Worm (Caenorhabditis elegans) whole organism, dauer: ENCODE results near the gene Y75B8A.34.
"Not testable (repeated sequence)": the region's sequence is repeated elsewhere in the genome, so short reads cannot be mapped to it uniquely, and the experiment has no call there.

Experiments
- unc-62 ChIP-seq: sonication (generic microtip); optimal IDR thresholded peaks from 2 replicates; lab custom pipeline; 2017; ENCODE audit warnings: missing biosample characterization, missing genetic modification reagents, missing genetic modification characterization

The Y75B8A.34 gene

DNA sequence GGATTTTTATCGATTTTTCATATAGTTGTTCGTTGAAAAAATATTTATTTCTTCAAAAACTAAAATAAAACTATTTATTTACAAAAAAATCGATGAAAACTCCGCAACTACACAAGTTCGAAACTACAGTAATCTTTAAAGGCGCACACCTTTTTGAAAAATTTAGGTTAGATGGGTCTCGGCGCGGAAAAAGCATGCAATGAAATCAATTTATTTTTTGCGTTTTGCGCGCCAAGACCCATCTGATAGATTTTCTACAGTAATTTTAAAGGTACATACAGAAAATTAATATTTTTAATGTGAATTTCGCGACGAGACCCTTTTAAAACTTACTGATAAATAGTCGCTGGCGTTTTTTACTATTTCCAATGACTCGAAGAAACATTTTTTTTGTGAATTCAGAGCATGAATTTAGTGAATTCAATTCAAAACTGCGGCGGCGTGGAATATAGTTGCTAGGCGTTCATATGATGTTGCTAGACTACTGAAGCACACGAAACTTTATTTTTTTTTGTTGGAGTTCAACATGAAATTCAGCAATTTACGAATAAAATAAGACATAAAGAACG lies 7.7 kb downstream of the Y75B8A.34 start, which contains the start of gene Y75B8A.33:
TSS of gene Y75B8A.33 (minus strand) at position 385 of the 569 bp plus-strand sequence.
- TF ChIP-seq unc-62 (GFP tag; lab: Kevin White, UChicago) = no peak

DNA sequence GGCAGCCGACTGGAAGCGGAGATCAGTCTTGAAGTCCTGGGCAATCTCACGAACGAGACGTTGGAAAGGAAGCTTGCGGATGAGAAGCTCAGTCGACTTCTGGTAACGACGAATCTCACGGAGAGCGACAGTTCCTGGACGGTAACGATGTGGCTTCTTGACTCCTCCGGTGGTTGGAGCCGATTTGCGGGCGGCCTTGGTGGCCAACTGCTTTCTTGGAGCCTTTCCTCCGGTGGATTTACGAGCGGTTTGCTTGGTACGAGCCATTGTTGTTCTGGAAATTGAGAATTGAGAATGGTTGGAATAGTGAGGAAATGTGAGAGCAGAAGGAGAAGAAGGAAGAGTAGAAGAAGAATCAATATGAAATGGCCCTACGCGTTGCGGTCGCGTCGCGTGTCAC lies 8.5 kb downstream of the Y75B8A.34 start:
- TF ChIP-seq unc-62 (GFP tag; lab: Kevin White, UChicago) = no peak

DNA sequence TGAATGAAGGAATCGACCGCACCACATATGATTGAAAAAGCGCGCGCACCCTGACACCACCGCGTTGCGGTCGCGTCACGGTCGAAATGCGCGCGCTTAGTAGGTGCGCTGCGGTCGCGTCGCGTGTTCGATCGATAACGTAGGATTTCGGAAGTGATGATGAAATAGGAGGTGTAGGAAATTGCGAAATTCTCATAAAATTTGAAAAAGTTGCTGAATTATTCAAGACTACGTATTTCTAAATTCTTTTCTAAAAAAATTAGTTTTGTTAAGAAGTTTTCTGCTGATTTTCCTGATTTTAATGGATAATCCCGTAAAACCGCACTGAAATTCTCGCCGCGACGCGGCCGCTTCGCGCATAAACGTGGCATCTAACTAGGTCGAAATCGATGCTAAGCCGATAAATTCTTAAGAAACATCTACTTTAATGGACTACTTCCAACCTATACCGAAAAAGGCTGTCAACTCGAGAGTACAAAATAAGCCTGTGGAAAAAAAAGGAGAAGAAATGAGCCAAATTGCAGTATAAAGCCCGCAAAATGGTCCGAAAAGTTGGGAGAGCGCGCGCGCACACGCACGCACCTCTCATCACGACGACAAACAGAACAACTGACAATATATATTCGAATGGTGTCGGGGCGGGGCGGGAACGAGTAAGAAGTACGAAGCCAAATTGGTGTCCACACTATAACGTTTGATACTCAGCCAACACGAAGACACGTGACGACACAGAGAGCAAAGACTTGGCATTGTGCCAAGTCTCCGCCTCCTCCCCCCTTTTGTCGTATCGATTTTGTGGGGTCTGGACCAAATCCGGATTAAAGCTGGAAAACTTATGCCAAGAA lies 9.3 kb downstream of the Y75B8A.34 start, which contains the start of gene his-72:
TSS of gene his-72 (minus strand) at position 589 of the 845 bp plus-strand sequence.
- no peak for TF ChIP-seq unc-62 (GFP tag; lab: Kevin White, UChicago)

DNA sequence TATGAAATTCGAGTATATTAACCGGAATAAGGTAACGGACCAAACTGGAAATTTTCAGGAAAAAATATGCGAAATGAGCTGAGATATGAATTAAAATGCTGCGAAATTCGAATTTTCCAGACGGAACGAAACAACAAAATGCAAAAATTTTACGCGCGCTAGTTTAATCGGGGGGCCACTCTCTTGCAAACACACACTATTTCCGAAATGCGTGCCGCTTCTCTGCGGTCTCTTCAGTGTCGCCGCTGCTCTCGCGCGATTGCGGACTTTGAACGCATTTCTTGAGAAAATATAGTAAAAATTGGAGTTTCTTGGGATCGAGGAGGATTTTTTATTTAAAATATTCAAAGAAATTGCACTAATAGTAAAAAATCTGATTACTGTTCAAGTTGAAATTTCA lies 10.1 kb downstream of the Y75B8A.34 start:
- TF ChIP-seq unc-62 (GFP tag; lab: Kevin White, UChicago) = no peak

DNA sequence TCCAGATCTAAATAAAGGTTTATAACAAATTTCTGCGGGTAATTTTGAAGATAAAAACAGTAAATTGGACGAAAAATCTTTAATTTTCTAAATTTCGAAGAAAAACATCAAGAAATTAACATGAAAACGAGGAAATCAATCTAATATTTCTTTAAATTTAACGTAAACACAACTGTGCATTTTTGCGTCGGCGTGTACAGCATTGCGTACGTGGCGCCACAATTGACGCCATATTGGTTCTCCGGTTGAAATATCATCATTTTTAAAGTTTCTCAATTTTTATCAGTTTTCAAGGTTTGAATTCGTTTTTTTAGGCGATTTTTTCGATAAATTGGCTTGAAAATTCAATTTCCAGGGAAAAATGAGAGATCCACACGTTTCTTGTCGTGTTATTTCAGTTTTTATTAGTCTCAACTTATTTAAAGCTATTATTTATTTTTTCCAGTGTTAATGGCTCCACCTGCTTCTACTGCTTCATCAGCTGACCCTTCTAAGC lies 10.7 kb downstream of the Y75B8A.34 start, which contains the start of gene rpt-6:
TSS of gene rpt-6 (plus strand) at position 446 of the 496 bp plus-strand sequence.
- no peak for TF ChIP-seq unc-62 (GFP tag; lab: Kevin White, UChicago)

DNA sequence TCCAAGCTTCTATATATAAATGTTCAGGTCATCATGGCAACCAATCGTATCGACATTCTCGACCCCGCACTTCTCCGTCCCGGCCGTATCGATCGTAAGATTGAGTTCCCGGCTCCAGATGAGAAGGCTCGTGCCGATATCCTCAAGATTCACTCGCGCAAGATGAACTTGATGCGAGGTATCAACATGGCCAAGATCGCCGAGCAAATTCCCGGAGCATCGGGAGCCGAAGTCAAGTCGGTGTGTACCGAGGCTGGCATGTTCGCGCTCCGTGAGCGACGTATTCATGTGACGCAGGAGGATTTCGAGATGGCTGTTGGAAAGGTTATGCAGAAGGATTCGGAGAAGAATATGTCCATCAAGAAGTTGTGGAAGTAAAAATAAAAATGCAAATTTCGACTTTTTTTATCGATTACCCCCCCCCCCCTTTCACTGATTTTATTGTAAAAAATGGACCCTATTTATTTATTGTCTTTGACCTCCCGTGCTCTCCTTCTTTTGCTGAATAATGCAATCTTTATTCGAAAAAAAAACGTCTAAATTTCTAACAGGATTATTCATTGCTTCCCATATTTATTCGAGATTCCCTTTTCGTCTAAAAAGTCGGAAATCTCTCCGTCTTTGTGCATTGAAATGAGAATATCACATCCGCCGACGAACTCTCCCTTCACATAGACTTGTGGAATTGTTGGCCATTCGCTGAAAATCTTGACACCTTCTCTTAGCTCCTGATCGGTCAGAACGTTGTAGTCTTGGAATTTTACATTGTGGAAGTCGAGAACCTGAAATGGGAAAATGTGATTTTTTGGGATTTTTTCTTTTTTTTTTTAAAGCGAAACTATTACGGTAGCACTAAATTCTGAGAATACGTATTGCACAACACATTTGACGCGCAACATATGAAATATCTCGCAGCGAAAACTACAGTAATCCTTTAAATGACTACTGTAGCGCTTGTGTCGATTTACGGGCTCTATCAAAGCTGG lies 13.0 kb downstream of the Y75B8A.34 start:
- TF ChIP-seq unc-62 (GFP tag; lab: Kevin White, UChicago) = no peak

DNA sequence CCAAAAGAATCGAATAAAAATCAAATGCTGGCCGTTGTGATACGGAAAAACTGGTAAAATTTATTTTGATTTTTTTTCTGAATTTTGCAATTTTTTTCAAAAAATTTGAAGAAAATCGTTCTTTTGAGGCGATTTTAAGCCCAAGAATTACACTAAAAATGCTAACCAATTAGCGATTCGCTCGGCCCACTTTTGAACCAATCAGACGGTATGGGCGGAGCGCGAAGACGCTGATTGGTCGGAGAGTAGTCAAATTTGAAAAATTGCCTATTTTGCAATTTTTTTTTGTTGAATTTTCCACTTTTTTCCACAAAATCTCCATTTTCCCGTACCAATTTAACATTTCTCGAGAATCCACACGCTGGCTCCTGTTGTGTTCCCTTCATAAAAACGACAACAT lies 13.9 kb downstream of the Y75B8A.34 start:
- TF ChIP-seq unc-62 (GFP tag; lab: Kevin White, UChicago) = no peak

DNA sequence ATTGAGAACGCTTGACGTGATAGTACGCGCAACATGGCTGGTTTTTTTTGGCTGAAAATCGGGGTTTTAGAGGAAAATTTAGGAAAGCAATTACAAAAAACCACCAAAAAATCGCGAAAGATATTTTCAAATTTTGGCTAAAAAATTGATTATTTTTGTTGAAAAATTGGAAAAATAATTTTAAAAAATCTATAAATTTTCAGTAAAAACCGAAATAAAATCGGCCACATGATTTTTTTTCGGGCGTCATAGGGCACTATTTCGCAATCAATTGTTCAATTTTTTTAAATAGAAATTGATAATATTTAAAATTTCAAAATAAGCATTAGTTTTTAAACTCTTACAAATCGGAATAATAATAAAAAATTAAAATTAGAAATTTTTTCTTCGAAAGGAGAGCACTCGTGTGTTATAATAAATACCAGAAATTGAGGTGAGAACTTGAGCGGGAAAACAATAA lies 14.5 kb downstream of the Y75B8A.34 start, which contains the start of gene glrx-5:
TSS of gene glrx-5 (minus strand) at position 51 of the 460 bp plus-strand sequence.
- no peak for TF ChIP-seq unc-62 (GFP tag; lab: Kevin White, UChicago)

DNA sequence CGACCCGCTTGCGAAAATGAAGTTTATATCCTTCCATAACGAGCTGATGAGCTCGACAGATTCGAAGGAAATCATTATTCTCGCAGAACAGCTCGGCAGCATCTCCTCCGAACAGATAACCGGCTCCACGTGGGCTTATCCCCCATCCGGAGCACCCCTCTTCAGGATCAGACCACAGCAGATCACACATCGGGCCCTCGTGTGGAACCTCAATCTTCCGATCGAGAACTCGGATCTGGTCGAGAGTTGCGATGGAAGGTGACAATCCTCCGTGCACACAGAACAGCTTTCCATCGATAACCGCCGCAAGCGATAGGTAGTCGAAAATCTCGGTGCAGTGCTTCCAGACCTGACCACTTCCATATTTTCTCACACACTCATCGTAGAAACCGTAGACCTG lies 16.2 kb downstream of the Y75B8A.34 start:
- TF ChIP-seq unc-62 (GFP tag; lab: Kevin White, UChicago) = no peak

DNA sequence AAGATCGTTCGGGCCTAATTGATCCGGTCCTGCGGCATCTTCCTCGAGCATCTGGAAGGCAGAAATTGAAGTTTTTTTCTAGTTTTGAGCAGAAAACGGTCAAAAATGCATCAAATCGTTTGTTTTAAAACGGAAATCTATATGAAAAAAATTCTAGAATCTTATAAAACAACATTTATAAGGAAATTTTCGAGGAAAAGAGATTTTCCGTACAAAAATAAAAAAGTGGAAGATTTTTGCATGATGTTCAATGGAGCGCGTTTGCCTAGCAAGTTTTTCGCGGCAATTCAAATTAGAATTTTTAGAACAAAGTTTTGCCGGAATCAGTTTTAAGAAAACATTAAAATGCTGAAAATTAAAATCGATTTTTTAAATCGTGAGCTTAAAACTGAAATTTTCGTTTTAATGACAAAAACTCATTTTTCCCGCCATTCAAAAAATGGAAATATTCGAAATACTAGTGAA lies 17.9 kb downstream of the Y75B8A.34 start, which contains the start of gene pph-4.2:
TSS of gene pph-4.2 (minus strand) at position 51 of the 465 bp plus-strand sequence.
- TF ChIP-seq unc-62 (GFP tag; lab: Kevin White, UChicago) = no peak

DNA sequence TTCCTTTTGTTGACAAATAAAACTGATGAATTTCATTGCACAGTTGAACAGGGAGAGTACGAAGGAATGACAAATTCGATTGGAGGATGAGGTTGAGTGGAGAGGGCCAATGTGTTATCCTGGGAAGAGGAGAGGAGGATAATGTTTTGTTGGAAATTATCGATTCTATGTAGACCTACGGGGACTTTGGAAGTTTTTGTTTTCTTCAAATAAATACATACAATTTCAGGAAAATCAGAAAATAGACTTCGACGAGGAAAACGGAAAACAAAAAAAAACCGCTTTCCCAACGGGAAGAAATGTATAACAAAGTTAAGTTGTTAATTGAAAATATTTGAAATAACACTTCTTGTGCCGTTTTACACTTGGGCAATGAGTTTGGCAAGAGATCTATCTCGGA lies 24.3 kb downstream of the Y75B8A.34 start, which contains the start of gene Y49E10.4:
TSS of gene Y49E10.4 (minus strand) at position 101 of the 400 bp plus-strand sequence.
- not testable (repeated sequence) for TF ChIP-seq unc-62 (GFP tag; lab: Kevin White, UChicago)

DNA sequence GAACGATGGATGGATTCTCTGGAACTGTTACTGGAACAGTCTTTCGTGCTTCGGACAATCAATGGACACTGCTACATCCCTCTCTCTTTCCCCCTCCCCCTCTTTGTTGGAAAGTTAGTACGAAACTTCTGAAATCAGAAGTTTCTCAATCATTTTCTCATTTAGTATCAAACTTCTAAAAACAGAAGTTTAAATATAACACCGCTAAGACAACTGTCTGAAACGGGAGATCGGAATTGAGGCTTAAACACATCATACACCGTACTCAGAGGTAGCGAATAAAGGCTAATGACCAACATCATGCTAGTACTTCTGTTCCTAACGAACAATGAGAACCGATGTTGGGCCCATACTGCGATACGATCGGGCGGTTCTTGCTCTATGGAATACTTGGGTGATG lies 27.2 kb downstream of the Y75B8A.34 start, which contains the start of gene Y49E10.30:
TSS of gene Y49E10.30 (plus strand) at position 301 of the 400 bp plus-strand sequence.
- not testable (repeated sequence) for TF ChIP-seq unc-62 (GFP tag; lab: Kevin White, UChicago)

DNA sequence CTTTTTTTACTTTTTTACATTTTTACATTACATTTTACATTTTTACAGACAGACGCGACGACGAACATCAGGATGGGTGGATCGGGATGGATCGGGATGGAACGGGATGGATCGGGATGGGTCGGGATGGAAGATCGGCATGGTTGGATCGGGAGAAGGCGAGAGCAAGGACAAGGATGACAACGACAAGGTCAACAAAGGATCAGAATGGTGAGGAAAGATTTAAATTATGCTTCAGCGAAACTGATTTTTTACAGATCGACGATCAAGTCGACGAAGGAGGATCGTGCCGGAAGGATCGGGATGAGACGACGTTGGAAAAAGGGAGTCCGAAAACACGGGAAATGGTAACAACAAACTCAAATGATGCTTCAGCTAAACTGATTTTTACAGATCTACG lies 28.7 kb downstream of the Y75B8A.34 start:
- no peak for TF ChIP-seq unc-62 (GFP tag; lab: Kevin White, UChicago)

DNA sequence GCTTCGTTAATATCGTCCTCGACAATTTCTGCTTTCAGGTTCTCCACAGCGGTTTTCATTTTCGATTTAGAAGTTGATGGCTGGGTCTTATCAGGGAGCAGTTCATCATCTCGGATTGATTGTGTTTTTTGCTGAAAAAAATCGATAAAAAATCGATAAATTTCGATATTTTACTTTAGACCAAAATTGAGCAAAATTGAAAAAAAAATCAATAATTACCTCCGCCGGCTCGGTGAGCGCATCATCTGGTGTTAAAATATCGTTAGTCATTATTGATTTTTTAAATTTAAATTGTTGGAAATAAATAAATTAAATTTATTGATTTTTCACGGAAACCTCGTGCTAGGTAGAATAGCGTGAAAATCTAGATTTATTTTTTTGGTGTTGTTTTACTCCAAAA lies 35.7 kb downstream of the Y75B8A.34 start, which contains the start of gene Y49E10.10:
TSS of gene Y49E10.10 (plus strand) at position 381 of the 400 bp plus-strand sequence.
- TF ChIP-seq unc-62 (GFP tag; lab: Kevin White, UChicago) = no peak
